Fruit fly (Drosophila melanogaster) whole organism, pupa: Measurements from ENCODE around the gene Tim17b2.

Source experiments
- CG10348 ChIP-seq: fragments of 200-800 bp; sonication (Bioruptor generic); IDR thresholded peaks from 2 replicates; pipeline ENCODE4 v1.3.6; 2022; ENCODE audit warnings: missing biosample characterization, missing genetic modification characterization
- CG12605 ChIP-seq: fragments of 200-800 bp; sonication (Bioruptor generic); IDR thresholded peaks from 2 replicates; pipeline ENCODE4 v1.3.6; 2022; ENCODE audit warnings: missing biosample characterization, missing genetic modification characterization
- CG13204 ChIP-seq: fragments of 200-800 bp; sonication (Bioruptor generic); optimal IDR thresholded peaks from 2 replicates; lab custom pipeline; 2018; ENCODE audit warnings: missing biosample characterization, mild to moderate bottlenecking, missing genetic modification characterization, moderate library complexity
- CG14655 ChIP-seq: fragments of 200-800 bp; sonication (Bioruptor generic); optimal IDR thresholded peaks from 3 replicates; lab custom pipeline; 2017; ENCODE audit warnings: mild to moderate bottlenecking, missing biosample characterization, missing genetic modification reagents, missing genetic modification characterization
- CG15710 ChIP-seq: fragments of 200-800 bp; sonication (Bioruptor generic); optimal IDR thresholded peaks from 2 replicates; lab custom pipeline; 2018; ENCODE audit warnings: missing biosample characterization, mild to moderate bottlenecking, missing genetic modification characterization, moderate library complexity
- CG17806 ChIP-seq: fragments of 200-800 bp; sonication (Bioruptor generic); optimal IDR thresholded peaks from 2 replicates; lab custom pipeline; 2018; ENCODE audit warnings: missing biosample characterization, mild to moderate bottlenecking, missing genetic modification characterization, moderate library complexity
- CG32121 ChIP-seq: fragments of 200-800 bp; sonication (Bioruptor generic); IDR thresholded peaks from 2 replicates; pipeline ENCODE4 v1.3.6; 2022; ENCODE audit warnings: missing biosample characterization, missing genetic modification characterization
- CG34367 ChIP-seq: fragments of 200-800 bp; sonication (Bioruptor generic); optimal IDR thresholded peaks from 2 replicates; lab custom pipeline; 2018; ENCODE audit warnings: missing biosample characterization, mild to moderate bottlenecking, missing genetic modification characterization
- CG4496 ChIP-seq: fragments of 200-800 bp; sonication (Bioruptor generic); IDR thresholded peaks from 3 replicates; pipeline ENCODE4 v1.3.6; 2022; ENCODE audit warnings: missing biosample characterization, missing genetic modification characterization
- CG8159 ChIP-seq: fragments of 200-800 bp; sonication (Bioruptor generic); optimal IDR thresholded peaks from 3 replicates; lab custom pipeline; 2018; ENCODE audit warnings: missing biosample characterization, mild to moderate bottlenecking, missing genetic modification characterization, moderate library complexity
- CG8301 ChIP-seq: fragments of 200-800 bp; sonication (Bioruptor generic); optimal IDR thresholded peaks from 2 replicates; lab custom pipeline; 2018; ENCODE audit warnings: missing biosample characterization, mild to moderate bottlenecking, missing genetic modification characterization
- CG9948 ChIP-seq: fragments of 200-800 bp; sonication (Bioruptor generic); optimal IDR thresholded peaks from 2 replicates; lab custom pipeline; 2018; ENCODE audit warnings: missing biosample characterization, mild to moderate bottlenecking, missing genetic modification characterization, moderate library complexity
- D1 ChIP-seq: fragments of 200-800 bp; sonication (Bioruptor generic); optimal IDR thresholded peaks from 2 replicates; lab custom pipeline; 2018; ENCODE audit warnings: missing biosample characterization, mild to moderate bottlenecking, missing genetic modification characterization, moderate library complexity
- EcR ChIP-seq: fragments of 200-800 bp; sonication (Bioruptor generic); optimal IDR thresholded peaks from 3 replicates; lab custom pipeline; 2019; ENCODE audit warnings: missing biosample characterization, missing genetic modification characterization, mild to moderate bottlenecking, moderate library complexity, missing genetic modification reagents
- Ets98B ChIP-seq: fragments of 200-800 bp; sonication (Bioruptor generic); IDR thresholded peaks from 2 replicates; pipeline ENCODE4 v1.3.6; 2022; ENCODE audit warnings: missing biosample characterization, missing genetic modification characterization
- Pif1A ChIP-seq: fragments of 200-800 bp; sonication (Bioruptor generic); optimal IDR thresholded peaks from 3 replicates; lab custom pipeline; 2016; ENCODE audit warnings: missing biosample characterization, missing genetic modification characterization
- Pif1B ChIP-seq: fragments of 200-800 bp; sonication (Bioruptor generic); optimal IDR thresholded peaks from 3 replicates; lab custom pipeline; 2016; ENCODE audit warnings: missing biosample characterization, missing genetic modification characterization
- Snoo ChIP-seq: fragments of 200-800 bp; sonication (Bioruptor generic); optimal IDR thresholded peaks from 3 replicates; lab custom pipeline; 2017; ENCODE audit warnings: missing biosample characterization, mild to moderate bottlenecking, missing genetic modification characterization, inconsistent platforms
- fd96Ca ChIP-seq: fragments of 200-800 bp; sonication (Bioruptor generic); IDR thresholded peaks from 3 replicates; pipeline ENCODE4 v1.3.6; 2022; ENCODE audit warnings: missing biosample characterization, missing genetic modification characterization
- gl ChIP-seq: fragments of 200-800 bp; sonication (Bioruptor generic); optimal IDR thresholded peaks from 2 replicates; lab custom pipeline; 2018; ENCODE audit warnings: missing biosample characterization, mild to moderate bottlenecking, missing genetic modification characterization
- rn ChIP-seq: fragments of 200-800 bp; sonication (Bioruptor generic); IDR thresholded peaks from 2 replicates; pipeline ENCODE4 v1.3.6; 2022; ENCODE audit warnings: missing biosample characterization, missing genetic modification characterization

The Tim17b2 gene

dm6 chr2L:15484429-15484828, at the start of gene Tim17b2:
TSS of gene Tim17b2 (plus strand) at chr2L:15484729.
- TF ChIP-seq Ets98B (no peak), CG12605 (no peak), CG13204 (no peak), EcR (GFP tag; lab: Kevin White, UChicago) (no peak), Pif1B (GFP tag; lab: Kevin White, UChicago) (no peak), CG8301 (tag; lab: Kevin White, UChicago) (no peak), Snoo (tag; lab: Kevin White, UChicago) (no peak), CG4496 (GFP tag; lab: Robert Waterston, UW) (no peak), CG15710 (tag; lab: Kevin White, UChicago) (no peak), CG32121 (GFP tag; lab: Robert Waterston, UW) (no peak), CG9948 (tag; lab: Kevin White, UChicago) (no peak), CG17806 (tag; lab: Kevin White, UChicago) (no peak), Pif1A (GFP tag; lab: Kevin White, UChicago) (no peak), CG14655 (GFP tag; lab: Kevin White, UChicago) (no peak), D1 (tag; lab: Kevin White, UChicago) (no peak)

DNA sequence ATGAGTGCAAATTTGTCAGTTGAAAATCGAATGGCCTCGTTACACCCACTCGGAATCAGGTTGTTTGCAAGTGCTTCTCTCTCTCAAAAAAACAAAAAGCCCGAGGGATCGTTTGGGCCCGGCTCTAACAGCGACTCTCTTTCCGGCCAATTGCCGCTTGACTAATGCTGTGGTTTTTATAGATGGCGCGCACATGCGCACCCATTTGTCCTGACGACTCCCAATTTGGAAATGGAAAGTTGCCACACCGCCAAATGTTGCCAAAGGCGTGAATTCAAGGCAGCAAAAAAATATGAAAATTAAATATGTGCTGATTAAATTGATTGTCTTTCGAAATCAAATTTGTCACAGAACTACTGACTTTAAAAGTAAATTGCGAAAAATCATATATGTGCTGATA, 49.6 kb upstream of the Tim17b2 start:
- TF ChIP-seq CG14655 (GFP tag; lab: Kevin White, UChicago) = no peak
- no peak for TF ChIP-seq CG12605
- TF ChIP-seq CG8301 (tag; lab: Kevin White, UChicago) = no peak
- TF ChIP-seq fd96Ca (GFP tag; lab: Robert Waterston, UW) = no peak
- no peak for TF ChIP-seq CG32121 (GFP tag; lab: Robert Waterston, UW)
- no peak for TF ChIP-seq D1 (tag; lab: Kevin White, UChicago)
- TF ChIP-seq CG4496 (GFP tag; lab: Robert Waterston, UW) = no peak
- no peak for TF ChIP-seq CG10348
- TF ChIP-seq, all 21 proteins: peak for 0

- no peak for TF ChIP-seq Pif1B (GFP tag; lab: Kevin White, UChicago)
- no peak for TF ChIP-seq EcR (GFP tag; lab: Kevin White, UChicago)
- no peak for TF ChIP-seq D1 (tag; lab: Kevin White, UChicago)
- no peak for TF ChIP-seq Snoo (tag; lab: Kevin White, UChicago)
- no peak for TF ChIP-seq CG32121 (GFP tag; lab: Robert Waterston, UW)
- no peak for TF ChIP-seq fd96Ca (GFP tag; lab: Robert Waterston, UW)
- no peak for TF ChIP-seq Pif1A (GFP tag; lab: Kevin White, UChicago)
- no peak for TF ChIP-seq CG12605
- TF ChIP-seq CG10348 = no peak
- no peak for TF ChIP-seq CG15710 (tag; lab: Kevin White, UChicago)
- no peak for TF ChIP-seq Ets98B
- TF ChIP-seq rn (GFP tag; lab: Robert Waterston, UW) = no peak
- TF ChIP-seq CG4496 (GFP tag; lab: Robert Waterston, UW) = no peak
- no peak for TF ChIP-seq gl
- no peak for TF ChIP-seq CG8301 (tag; lab: Kevin White, UChicago)
- TF ChIP-seq CG17806 (tag; lab: Kevin White, UChicago) = no peak
- no peak for TF ChIP-seq CG13204
- TF ChIP-seq CG8159 (tag; lab: Kevin White, UChicago) = no peak
- TF ChIP-seq CG34367 (tag; lab: Kevin White, UChicago) = no peak
Measured at dm6 chr2L:15435655-15436265, 48.8 kb upstream of the Tim17b2 start.

DNA sequence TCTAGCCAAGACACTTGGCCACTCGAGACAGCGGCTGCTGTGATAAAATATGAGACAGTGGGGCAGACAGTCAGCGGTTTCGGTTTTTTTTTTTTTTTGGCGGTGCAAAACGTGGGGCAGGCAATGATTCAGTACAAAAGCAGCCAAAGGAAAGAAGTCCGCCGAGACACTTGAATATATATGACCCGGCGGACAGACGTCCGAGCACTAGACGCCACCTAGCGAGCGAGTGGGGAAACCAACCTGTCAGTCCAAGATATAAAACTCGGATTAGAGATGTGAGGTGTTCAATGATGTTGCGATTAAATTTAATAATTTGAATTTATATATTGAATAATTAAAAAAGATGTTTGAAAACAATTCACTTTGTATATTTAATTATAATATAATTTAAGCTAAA, 45.6 kb upstream of the Tim17b2 start:
- TF ChIP-seq CG8159 (tag; lab: Kevin White, UChicago) = no peak
- TF ChIP-seq CG15710 (tag; lab: Kevin White, UChicago) = no peak
- TF ChIP-seq Pif1A (GFP tag; lab: Kevin White, UChicago) = no peak
- TF ChIP-seq fd96Ca (GFP tag; lab: Robert Waterston, UW) = no peak
- TF ChIP-seq rn (GFP tag; lab: Robert Waterston, UW) = no peak
- no peak for TF ChIP-seq CG12605
- TF ChIP-seq CG32121 (GFP tag; lab: Robert Waterston, UW) = no peak
- TF ChIP-seq EcR (GFP tag; lab: Kevin White, UChicago) = no peak
- TF ChIP-seq CG8301 (tag; lab: Kevin White, UChicago) = no peak
- no peak for TF ChIP-seq CG34367 (tag; lab: Kevin White, UChicago)
- no peak for TF ChIP-seq D1 (tag; lab: Kevin White, UChicago)
- TF ChIP-seq CG17806 (tag; lab: Kevin White, UChicago) = no peak

dm6 chr2L:15441852-15442549, 42.5 kb upstream of the Tim17b2 start:
- TF ChIP-seq CG15710 (tag; lab: Kevin White, UChicago) = peak; percentile 8
- TF ChIP-seq CG8159 (tag; lab: Kevin White, UChicago) = peak; percentile 34
- no peak for TF ChIP-seq CG17806 (tag; lab: Kevin White, UChicago)
- TF ChIP-seq CG12605 = no peak
- no peak for TF ChIP-seq EcR (GFP tag; lab: Kevin White, UChicago)
- no peak for TF ChIP-seq Pif1A (GFP tag; lab: Kevin White, UChicago)

dm6 chr2L:15458076-15458475, 26.5 kb upstream of the Tim17b2 start:
- TF ChIP-seq CG15710 (tag; lab: Kevin White, UChicago) (peak; percentile 33), D1 (tag; lab: Kevin White, UChicago) (no peak), gl (no peak), CG12605 (no peak), Ets98B (no peak), fd96Ca (GFP tag; lab: Robert Waterston, UW) (no peak), CG13204 (no peak), rn (GFP tag; lab: Robert Waterston, UW) (no peak), Pif1B (GFP tag; lab: Kevin White, UChicago) (no peak), CG8301 (tag; lab: Kevin White, UChicago) (no peak), EcR (GFP tag; lab: Kevin White, UChicago) (no peak), CG10348 (no peak), Snoo (tag; lab: Kevin White, UChicago) (peak; percentile 1), CG34367 (tag; lab: Kevin White, UChicago) (no peak), CG17806 (tag; lab: Kevin White, UChicago) (no peak), CG14655 (GFP tag; lab: Kevin White, UChicago) (no peak), CG8159 (tag; lab: Kevin White, UChicago) (peak; percentile 37), CG9948 (tag; lab: Kevin White, UChicago) (peak; percentile 2), CG4496 (GFP tag; lab: Robert Waterston, UW) (no peak), Pif1A (GFP tag; lab: Kevin White, UChicago) (no peak), CG32121 (GFP tag; lab: Robert Waterston, UW) (no peak)
